Worm (Caenorhabditis elegans) whole organism, early embryonic: ENCODE measurements around the gene K04C1.5.

ENCODE experiments used
- B0310.2 ChIP-seq: sonication (generic microtip); optimal IDR thresholded peaks from 2 replicates; lab custom pipeline; 2016; ENCODE audit warnings: mild to moderate bottlenecking, missing genetic modification characterization, missing compliant biosample characterization
- F13C5.2 ChIP-seq: sonication (generic microtip); optimal IDR thresholded peaks from 2 replicates; lab custom pipeline; 2017; ENCODE audit warnings: mild to moderate bottlenecking, missing genetic modification characterization, inconsistent platforms, missing compliant biosample characterization
- aly-1 ChIP-seq: sonication (generic microtip); optimal IDR thresholded peaks from 2 replicates; lab custom pipeline; 2016; ENCODE audit warnings: missing genetic modification characterization, missing compliant biosample characterization
- ama-1 ChIP-seq: fragments of 150-350 bp; optimal IDR thresholded peaks from 2 replicates; lab custom pipeline; 2014
- ceh-13 ChIP-seq: fragments of 200-800 bp; sonication (Bioruptor generic); optimal IDR thresholded peaks from 2 replicates; lab custom pipeline; 2018; ENCODE audit warnings: mild to moderate bottlenecking, missing genetic modification characterization, missing compliant biosample characterization
- ceh-36 ChIP-seq: sonication (generic microtip); optimal IDR thresholded peaks from 2 replicates; lab custom pipeline; 2016; ENCODE audit warnings: missing genetic modification characterization, inconsistent platforms, missing compliant biosample characterization
- ets-7 ChIP-seq: sonication (generic microtip); optimal IDR thresholded peaks from 2 replicates; lab custom pipeline; 2016; ENCODE audit warnings: missing genotype, missing genetic modification characterization, missing compliant biosample characterization
- flt-1 ChIP-seq: fragments of 200-800 bp; sonication (Bioruptor generic); IDR thresholded peaks from 2 replicates; pipeline ENCODE4 v1.3.6; 2022; ENCODE audit warnings: missing genetic modification characterization, missing compliant biosample characterization
- hmbx-1 ChIP-seq: sonication (generic microtip); optimal IDR thresholded peaks from 2 replicates; lab custom pipeline; 2016; ENCODE audit warnings: mild to moderate bottlenecking, missing genetic modification characterization, missing compliant biosample characterization
- hmg-4 ChIP-seq: fragments of 200-800 bp; sonication (Bioruptor generic); optimal IDR thresholded peaks from 2 replicates; lab custom pipeline; 2018; ENCODE audit warnings: mild to moderate bottlenecking, missing genetic modification characterization, missing compliant biosample characterization
- hnd-1 ChIP-seq: sonication (generic microtip); optimal IDR thresholded peaks from 2 replicates; lab custom pipeline; 2016; ENCODE audit warnings: missing genetic modification characterization, missing compliant biosample characterization
- pes-1 ChIP-seq: fragments of 200-800 bp; sonication (Bioruptor generic); IDR thresholded peaks from 2 replicates; pipeline ENCODE4 v1.3.6; 2022; ENCODE audit warnings: missing genetic modification reagents, missing genetic modification characterization, missing compliant biosample characterization
- scrt-1 ChIP-seq: fragments of 200-800 bp; sonication (Bioruptor generic); IDR thresholded peaks from 2 replicates; pipeline ENCODE4 v1.3.6; 2022; ENCODE audit warnings: missing genetic modification characterization, missing compliant biosample characterization
- sea-1 ChIP-seq: fragments of 200-800 bp; sonication (Bioruptor generic); conservative IDR thresholded peaks from 2 replicates; pipeline ENCODE4 v1.3.6; 2022; ENCODE audit warnings: missing genetic modification characterization, missing compliant biosample characterization
- tbx-11 ChIP-seq: fragments of 200-800 bp; sonication (Bioruptor generic); IDR thresholded peaks from 2 replicates; pipeline ENCODE4 v1.3.6; 2022; ENCODE audit warnings: missing genetic modification characterization, missing compliant biosample characterization
- tbx-37 ChIP-seq: fragments of 200-800 bp; sonication (Bioruptor generic); conservative IDR thresholded peaks from 2 replicates; pipeline ENCODE4 v1.3.6; 2022; ENCODE audit warnings: missing genetic modification reagents, missing genetic modification characterization, missing compliant biosample characterization
- tra-4 ChIP-seq: sonication (generic microtip); optimal IDR thresholded peaks from 2 replicates; lab custom pipeline; 2017; ENCODE audit warnings: missing genetic modification characterization, missing compliant biosample characterization

K04C1.5 gene

DNA sequence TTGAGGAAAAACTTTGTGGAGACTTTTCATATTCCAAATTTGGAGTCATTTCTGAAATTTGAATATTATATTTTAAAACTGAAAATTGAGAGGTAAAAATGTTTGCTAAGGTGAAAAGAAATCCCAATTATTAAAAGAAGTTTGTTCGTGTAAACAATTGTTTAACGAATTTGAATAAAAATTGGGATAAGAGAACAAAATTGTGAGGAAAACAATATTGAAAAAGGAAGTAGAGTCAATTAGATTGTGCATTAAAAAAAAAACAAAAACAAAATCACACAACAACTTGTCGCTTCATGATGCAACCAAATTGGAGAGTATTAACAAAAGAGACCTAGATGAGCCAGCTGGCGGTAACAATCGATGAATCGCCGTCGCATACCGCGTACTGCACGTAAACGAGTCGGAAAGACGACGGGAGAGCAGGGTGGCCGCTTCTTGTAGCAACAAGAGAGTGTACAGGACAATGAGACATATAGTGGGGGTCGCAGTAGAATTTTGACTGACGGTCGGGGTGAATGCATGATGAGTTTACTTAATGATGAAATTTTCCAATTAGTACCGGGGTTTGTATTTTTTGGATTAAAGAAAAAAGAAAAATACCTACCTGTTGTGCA lies 4.4 kb upstream of the K04C1.5 start, which contains the start of gene K04C1.3:
Gene K04C1.3 (minus strand): TSS at position 51 of the 617 bp plus-strand sequence.
- TF ChIP-seq F13C5.2 (no peak), scrt-1 (GFP tag; lab: Robert Waterston, UW) (no peak), ets-7 (no peak), hmg-4 (GFP tag; lab: Kevin White, UChicago) (no peak), tbx-37 (no peak), tbx-11 (no peak), ama-1 (lab: Kevin White, UChicago) (no peak), ceh-36 (no peak), aly-1 (tag; lab: Kevin White, UChicago) (no peak), hnd-1 (tag; lab: Kevin White, UChicago) (no peak), hmbx-1 (tag; lab: Kevin White, UChicago) (no peak), tra-4 (tag; lab: Kevin White, UChicago) (no peak), flt-1 (GFP tag; lab: Robert Waterston, UW) (no peak), ceh-13 (no peak), B0310.2 (tag; lab: Kevin White, UChicago) (no peak)

DNA sequence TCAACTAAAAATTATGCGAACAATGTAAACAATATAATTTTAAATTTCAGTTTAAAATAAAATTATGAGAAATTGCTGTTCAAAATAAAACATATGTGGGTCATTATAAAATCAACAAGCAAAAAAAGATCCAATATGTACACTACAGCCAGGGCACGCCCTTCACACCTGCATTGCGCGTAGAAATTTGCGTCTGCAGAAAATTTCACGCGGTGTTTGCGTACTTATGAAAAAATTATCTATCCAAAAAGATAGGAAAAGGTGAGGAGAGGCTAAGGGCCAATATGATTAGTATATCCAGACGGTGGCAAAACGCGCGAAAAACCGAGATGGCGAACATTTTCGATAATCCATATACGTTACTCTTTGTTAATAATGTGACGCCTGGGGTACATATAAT lies 3.4 kb upstream of the K04C1.5 start:
- no peak for TF ChIP-seq aly-1 (tag; lab: Kevin White, UChicago)
- no peak for TF ChIP-seq tbx-37
- no peak for TF ChIP-seq ceh-36
- no peak for TF ChIP-seq tra-4 (tag; lab: Kevin White, UChicago)
- no peak for TF ChIP-seq ceh-13
- TF ChIP-seq B0310.2 (tag; lab: Kevin White, UChicago) = no peak
- TF ChIP-seq sea-1 (GFP tag; lab: Robert Waterston, UW) = no peak
- TF ChIP-seq flt-1 (GFP tag; lab: Robert Waterston, UW) = no peak
- TF ChIP-seq hmbx-1 (tag; lab: Kevin White, UChicago) = no peak
- no peak for TF ChIP-seq tbx-11

DNA sequence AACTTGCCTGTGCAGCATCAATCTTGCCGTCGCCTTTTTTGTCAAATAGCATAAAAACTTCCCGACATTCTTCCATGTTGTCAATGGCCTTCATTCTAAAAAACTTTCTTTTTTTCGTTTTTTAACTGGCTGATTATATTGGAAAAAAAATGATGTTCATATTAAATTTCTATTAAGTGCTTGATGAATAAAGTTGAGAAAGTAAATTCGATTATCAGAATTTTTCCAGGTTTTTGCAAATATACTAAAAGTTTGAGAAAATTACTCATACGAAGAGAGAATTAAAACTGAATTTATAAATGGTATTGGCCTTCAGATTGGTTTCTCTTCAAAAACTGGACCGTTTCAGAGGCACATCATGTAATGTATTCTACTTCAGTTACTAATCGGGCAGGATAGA lies 1.3 kb upstream of the K04C1.5 start, which contains the start of gene mlc-6:
Gene mlc-6 (minus strand): TSS at position 101 of the 400 bp plus-strand sequence.
- TF ChIP-seq ets-7 (no peak), scrt-1 (GFP tag; lab: Robert Waterston, UW) (no peak), ceh-13 (no peak), B0310.2 (tag; lab: Kevin White, UChicago) (no peak), ceh-36 (no peak), tbx-37 (no peak), pes-1 (GFP tag; lab: Robert Waterston, UW) (no peak), tbx-11 (no peak), hnd-1 (tag; lab: Kevin White, UChicago) (no peak), ama-1 (lab: Kevin White, UChicago) (no peak), tra-4 (tag; lab: Kevin White, UChicago) (no peak), hmg-4 (GFP tag; lab: Kevin White, UChicago) (no peak), aly-1 (tag; lab: Kevin White, UChicago) (no peak), flt-1 (GFP tag; lab: Robert Waterston, UW) (no peak), sea-1 (GFP tag; lab: Robert Waterston, UW) (no peak), hmbx-1 (tag; lab: Kevin White, UChicago) (no peak), F13C5.2 (no peak)

DNA sequence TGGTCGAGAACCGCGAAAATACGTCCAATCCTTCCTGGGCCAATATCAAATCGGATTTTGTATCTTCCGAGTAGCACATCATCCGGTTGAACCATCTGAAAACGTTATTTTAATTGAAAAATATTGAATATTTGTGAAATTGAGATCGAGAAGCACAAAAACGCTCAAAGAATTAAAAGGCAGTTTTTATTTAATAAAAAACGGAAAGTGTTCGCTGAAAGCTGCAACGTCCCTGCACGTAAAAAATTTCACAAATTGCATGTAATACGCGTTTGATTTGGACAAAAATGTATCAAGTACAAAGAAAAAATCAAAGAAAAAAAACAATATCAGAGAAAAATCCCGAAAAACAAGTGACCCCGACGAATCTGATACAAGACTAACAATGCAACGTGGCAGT lies 4.2 kb downstream of the K04C1.5 start, which contains the start of gene E02H4.6:
Gene E02H4.6 (minus strand): TSS at position 101 of the 400 bp plus-strand sequence.
- TF ChIP-seq ets-7 (no peak), tbx-11 (no peak)

DNA sequence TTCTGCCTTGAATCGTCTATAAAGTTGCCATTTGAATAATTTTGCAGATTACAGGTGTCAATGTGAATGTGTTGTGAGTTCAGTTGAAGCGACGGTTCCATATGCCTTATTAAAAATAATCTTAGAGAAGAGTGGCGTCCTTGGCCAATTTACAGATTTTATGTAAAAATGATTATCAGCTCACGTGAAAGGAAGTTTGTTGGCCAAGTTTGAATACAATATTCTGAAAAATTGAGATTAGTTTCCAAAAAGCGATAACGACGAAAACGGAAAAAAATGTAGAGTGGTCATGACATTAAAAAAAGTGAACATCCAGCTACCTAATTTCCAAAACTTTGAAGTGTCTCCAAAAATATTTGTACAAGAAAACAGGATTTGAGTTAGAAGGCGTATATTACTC lies 7.2 kb downstream of the K04C1.5 start, which contains the start of gene E02H4.5:
Gene E02H4.5 (minus strand): TSS at position 101 of the 400 bp plus-strand sequence.
- TF ChIP-seq sea-1 (GFP tag; lab: Robert Waterston, UW) (no peak), scrt-1 (GFP tag; lab: Robert Waterston, UW) (no peak), B0310.2 (tag; lab: Kevin White, UChicago) (no peak), flt-1 (GFP tag; lab: Robert Waterston, UW) (no peak), hmg-4 (GFP tag; lab: Kevin White, UChicago) (no peak), hnd-1 (tag; lab: Kevin White, UChicago) (no peak), ets-7 (no peak), ceh-36 (no peak), tbx-37 (no peak), hmbx-1 (tag; lab: Kevin White, UChicago) (no peak), ceh-13 (no peak), tra-4 (tag; lab: Kevin White, UChicago) (no peak), tbx-11 (no peak), F13C5.2 (no peak)

DNA sequence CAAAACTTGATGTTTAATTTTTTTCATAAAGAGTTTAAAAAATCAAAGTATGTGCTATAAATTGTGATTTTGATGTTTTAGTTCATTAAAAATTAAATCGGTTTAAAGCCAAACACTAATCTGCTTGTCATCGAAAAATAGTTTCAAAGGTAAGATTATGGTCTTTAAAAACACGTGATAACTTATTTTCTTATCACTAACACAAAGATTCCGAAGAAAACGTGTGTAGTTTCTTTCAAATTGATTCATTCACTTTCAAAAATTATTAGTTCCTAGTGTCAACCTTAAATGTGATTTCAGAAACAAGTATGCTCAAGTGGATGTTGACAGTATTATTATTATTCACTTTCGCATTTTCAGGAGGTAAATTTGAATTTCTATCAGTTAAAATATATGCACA lies 8.1 kb downstream of the K04C1.5 start, which contains the start of gene E02H4.7:
Gene E02H4.7 (plus strand): TSS at position 301 of the 400 bp plus-strand sequence.
- no peak for TF ChIP-seq sea-1 (GFP tag; lab: Robert Waterston, UW)
- TF ChIP-seq pes-1 (GFP tag; lab: Robert Waterston, UW) = no peak
- no peak for TF ChIP-seq tra-4 (tag; lab: Kevin White, UChicago)
- no peak for TF ChIP-seq hmbx-1 (tag; lab: Kevin White, UChicago)
- no peak for TF ChIP-seq scrt-1 (GFP tag; lab: Robert Waterston, UW)
- no peak for TF ChIP-seq hnd-1 (tag; lab: Kevin White, UChicago)
- no peak for TF ChIP-seq F13C5.2
- no peak for TF ChIP-seq ets-7
- TF ChIP-seq tbx-11 = no peak
- no peak for TF ChIP-seq flt-1 (GFP tag; lab: Robert Waterston, UW)
- no peak for TF ChIP-seq tbx-37
- TF ChIP-seq hmg-4 (GFP tag; lab: Kevin White, UChicago) = no peak

DNA sequence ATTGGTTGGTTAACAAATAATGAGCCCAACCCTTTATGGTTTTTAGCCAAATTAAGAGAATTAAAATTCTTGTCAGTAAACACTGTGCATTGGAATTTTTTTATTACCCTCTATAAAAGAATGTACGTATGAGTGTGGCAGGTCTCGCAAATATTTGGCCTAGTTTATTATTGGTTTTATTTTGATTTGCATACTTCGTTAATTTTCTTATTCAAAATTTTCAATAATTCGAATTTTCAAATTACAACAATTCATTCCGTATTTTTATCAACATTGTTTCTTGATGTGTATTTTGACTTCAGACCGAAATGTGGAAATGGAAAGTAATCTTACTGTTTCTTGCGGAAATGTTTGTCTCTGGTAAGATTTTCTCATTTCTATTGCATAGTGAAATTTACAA lies 9.8 kb downstream of the K04C1.5 start, which contains the start of gene E02H4.4:
Gene E02H4.4 (plus strand): TSS at position 301 of the 400 bp plus-strand sequence.
- TF ChIP-seq sea-1 (GFP tag; lab: Robert Waterston, UW) (no peak), B0310.2 (tag; lab: Kevin White, UChicago) (no peak)

DNA sequence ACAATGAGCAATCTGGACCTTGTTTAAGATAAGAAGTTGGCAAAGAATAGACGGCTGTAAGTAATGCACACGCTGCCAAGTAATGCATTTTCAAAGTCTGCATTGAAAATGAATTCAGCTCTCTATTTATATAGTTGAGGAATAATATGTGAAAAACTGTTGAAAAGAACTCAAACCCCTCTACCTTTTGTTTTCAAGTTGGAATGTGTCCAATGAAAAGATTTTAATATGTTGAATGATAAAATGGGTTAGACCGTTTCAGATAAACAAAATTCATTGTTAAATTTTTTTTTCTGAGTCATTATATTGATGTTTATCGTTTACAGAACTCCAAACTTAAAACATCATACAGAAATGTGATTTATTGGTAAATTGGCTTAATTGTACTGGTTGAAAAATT lies 15.6 kb downstream of the K04C1.5 start, which contains the start of gene E02H4.8:
Gene E02H4.8 (minus strand): TSS at position 101 of the 400 bp plus-strand sequence.
- TF ChIP-seq ets-7 (no peak), hmg-4 (GFP tag; lab: Kevin White, UChicago) (no peak), scrt-1 (GFP tag; lab: Robert Waterston, UW) (no peak), ceh-13 (no peak)
